Worm (Caenorhabditis elegans) whole organism, mixed stage, embryonic: ENCODE measurements around the gene F18E2.15.

Experiments
- M03D4.4 ChIP-seq: sonication (generic microtip); optimal IDR thresholded peaks from 2 replicates; lab custom pipeline; 2017; ENCODE audit warnings: mild to moderate bottlenecking, missing genetic modification characterization, missing compliant biosample characterization
- bed-3 ChIP-seq: fragments of 200-800 bp; sonication (Bioruptor generic); optimal IDR thresholded peaks from 3 replicates; lab custom pipeline; 2018; ENCODE audit warnings: mild to moderate bottlenecking, missing genetic modification characterization, moderate library complexity, missing compliant biosample characterization
- blmp-1 ChIP-seq: fragments of 150-350 bp; optimal IDR thresholded peaks from 2 replicates; lab custom pipeline; 2014; ENCODE audit warnings: missing biosample characterization, missing genetic modification characterization
- ceh-43 ChIP-seq: fragments of 200-800 bp; sonication (Bioruptor generic); optimal IDR thresholded peaks from 2 replicates; lab custom pipeline; 2018; ENCODE audit warnings: mild to moderate bottlenecking, missing genetic modification characterization, moderate library complexity, missing compliant biosample characterization
- elt-1 ChIP-seq: sonication (generic microtip); optimal IDR thresholded peaks from 2 replicates; lab custom pipeline; 2017; ENCODE audit warnings: missing genetic modification characterization, mild to moderate bottlenecking, missing compliant biosample characterization, antibody characterized with exemption, moderate library complexity, borderline replicate concordance; ENCODE audit not compliant: insufficient read depth
- elt-3 ChIP-seq: fragments of 150-350 bp; optimal IDR thresholded peaks from 2 replicates; lab custom pipeline; 2014; ENCODE audit warnings: missing biosample characterization, missing genetic modification characterization
- hlh-1 ChIP-seq: fragments of 150-350 bp; optimal IDR thresholded peaks from 2 replicates; lab custom pipeline; 2014; ENCODE audit warnings: missing biosample characterization, missing genetic modification reagents, missing genetic modification characterization
- lin-13 ChIP-seq: fragments of 150-350 bp; optimal IDR thresholded peaks from 2 replicates; lab custom pipeline; 2014; ENCODE audit warnings: missing biosample characterization, missing genetic modification characterization
- lsy-2 ChIP-seq: fragments of 150-350 bp; optimal IDR thresholded peaks from 2 replicates; lab custom pipeline; 2014; ENCODE audit warnings: missing biosample characterization, missing genetic modification characterization
- mep-1 ChIP-seq: fragments of 150-350 bp; optimal IDR thresholded peaks from 2 replicates; lab custom pipeline; 2017; ENCODE audit warnings: missing biosample characterization, missing genetic modification reagents, missing genetic modification characterization, inconsistent platforms
- nhr-237 ChIP-seq: fragments of 150-350 bp; optimal IDR thresholded peaks from 2 replicates; lab custom pipeline; 2014; ENCODE audit warnings: missing biosample characterization, missing genetic modification characterization
- sem-2 ChIP-seq: fragments of 200-800 bp; sonication (Bioruptor generic); optimal IDR thresholded peaks from 2 replicates; lab custom pipeline; 2018; ENCODE audit warnings: mild to moderate bottlenecking, missing genetic modification characterization, missing compliant biosample characterization
- unc-39 ChIP-seq: fragments of 150-350 bp; optimal IDR thresholded peaks from 2 replicates; lab custom pipeline; 2014; ENCODE audit warnings: missing biosample characterization, missing genetic modification characterization
- unc-62 ChIP-seq: fragments of 150-350 bp; optimal IDR thresholded peaks from 2 replicates; lab custom pipeline; 2014; ENCODE audit warnings: missing biosample characterization, missing genetic modification reagents, missing genetic modification characterization

DNA sequence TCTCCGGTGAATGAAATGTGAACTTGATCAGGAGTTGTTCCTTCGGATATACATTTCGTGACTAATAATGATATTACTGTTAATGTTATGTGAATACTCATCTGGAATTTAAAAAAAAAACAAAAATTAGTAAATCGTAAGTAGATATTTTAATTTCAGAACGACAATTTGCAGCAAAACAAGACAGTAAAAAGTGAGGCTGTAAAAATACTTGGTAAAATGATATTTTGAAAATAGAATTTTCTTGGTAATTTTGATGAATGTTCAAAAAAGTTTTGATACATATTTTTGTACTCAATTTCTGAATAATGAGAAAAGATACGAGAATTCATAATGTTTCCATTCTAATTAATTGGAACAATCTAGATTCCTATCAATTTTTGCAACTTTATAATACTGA, 1.2 kb downstream of the F18E2.15 start, which contains the start of gene papl-1:
- TF ChIP-seq lin-13 (tag; lab: Kevin White, UChicago) (no peak), elt-3 (no peak), unc-62 (no peak), mep-1 (tag; lab: Kevin White, UChicago) (no peak), hlh-1 (no peak), blmp-1 (tag; lab: Kevin White, UChicago) (no peak), nhr-237 (no peak), elt-1 (no peak), ceh-43 (GFP tag; lab: Kevin White, UChicago) (no peak), lsy-2 (tag; lab: Kevin White, UChicago) (no peak), sem-2 (GFP tag; lab: Kevin White, UChicago) (no peak), bed-3 (no peak), M03D4.4 (tag; lab: Kevin White, UChicago) (no peak), unc-39 (no peak)
